Fruit fly (Drosophila melanogaster) whole organism, wandering third instar larva: ENCODE measurements around the gene erm.

ENCODE experiments used
- Myc ChIP-seq: fragments of >200 bp; optimal IDR thresholded peaks from 2 replicates; lab custom pipeline; 2017
- N ChIP-seq: fragments of >200 bp; optimal IDR thresholded peaks from 2 replicates; lab custom pipeline; 2018; ENCODE audit warnings: missing biosample characterization, missing external identifiers, missing genetic modification characterization
- Rel ChIP-seq, 2 experiments: fragments of 200-800 bp; sonication (Bioruptor generic) in 1 of 2; optimal IDR thresholded peaks; 2 replicates in 1 of 2; 3 replicates in 1 of 2; lab custom pipeline; 2016 to 2019; ENCODE audit warnings: mild to moderate bottlenecking in 2 of 2, missing biosample characterization in 2 of 2, missing genetic modification characterization in 2 of 2, moderate library complexity in 1 of 2
- fru ChIP-seq: fragments of 200-800 bp; sonication (Bioruptor generic); optimal IDR thresholded peaks from 3 replicates; lab custom pipeline; 2016; ENCODE audit warnings: missing biosample characterization, mild to moderate bottlenecking, missing genetic modification characterization
- h ChIP-seq: fragments of 200-800 bp; sonication (Bioruptor generic); optimal IDR thresholded peaks from 3 replicates; lab custom pipeline; 2016; ENCODE audit warnings: missing biosample characterization, mild to moderate bottlenecking, missing genetic modification characterization
- pan ChIP-seq: fragments of >200 bp; optimal IDR thresholded peaks from 2 replicates; lab custom pipeline; 2017
- rgr ChIP-seq: fragments of 200-800 bp; sonication (Bioruptor generic); optimal IDR thresholded peaks from 3 replicates; lab custom pipeline; 2016; ENCODE audit warnings: missing biosample characterization, mild to moderate bottlenecking, missing genetic modification characterization
- usp ChIP-seq: fragments of >200 bp; optimal IDR thresholded peaks from 2 replicates; lab custom pipeline; 2017; ENCODE audit warnings: missing biosample characterization, missing genetic modification characterization

dm6 chr2L:1913047-1913760 lies 57.0 kb downstream of the erm start:
- TF ChIP-seq h (GFP tag; lab: Kevin White, UChicago) (no peak), Myc (no peak), pan (lab: Kevin White, UChicago) (no peak), fru (GFP tag; lab: Kevin White, UChicago) (no peak), Rel (GFP tag; optimal IDR thresholded peaks at IDR 0.05; lab: Kevin White, UChicago) (no peak), Rel (tag; optimal IDR thresholded peaks at IDR 0.05; lab: Kevin White, UChicago) (no peak), rgr (GFP tag; lab: Kevin White, UChicago) (no peak), N (GFP tag; lab: Kevin White, UChicago) (no peak), usp (GFP tag; lab: Kevin White, UChicago) (no peak)
